Worm (Caenorhabditis elegans): ENCODE data around the gene C15B12.2.

The C15B12.2 gene

DNA sequence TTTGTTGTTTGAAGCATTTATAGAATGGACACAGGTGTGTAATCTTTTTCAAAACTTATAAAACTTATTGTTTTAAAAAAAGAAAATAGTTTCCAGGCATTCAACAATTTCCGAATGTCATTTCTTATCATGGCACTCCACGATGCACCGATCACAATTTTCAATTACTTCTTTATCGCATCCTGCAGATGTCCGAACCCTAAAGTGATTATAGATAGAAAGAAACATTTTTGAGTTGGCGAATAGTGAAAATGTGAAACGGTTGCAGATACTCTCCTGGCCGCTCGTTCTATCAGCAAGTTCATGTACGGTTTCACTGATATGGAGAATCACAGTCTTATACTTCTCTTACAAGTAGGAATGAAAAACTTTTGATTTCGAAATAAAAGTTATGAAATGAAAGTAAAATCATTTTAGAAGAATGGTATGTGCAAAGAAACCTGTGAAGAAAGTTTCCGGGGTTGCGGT is at the start of gene C15B12.2:
TSS of gene C15B12.2 (plus strand) at position 418 of the 468 bp plus-strand sequence.
- TF ChIP-seq pqm-1 (tag; optimal IDR thresholded peaks at IDR 0.05), result no peak
- TF ChIP-seq syd-9 (tag; optimal IDR thresholded peaks at IDR 0.05), result no peak
- TF ChIP-seq hlh-6 (tag; optimal IDR thresholded peaks at IDR 0.05), result no peak
- TF ChIP-seq pha-2 (tag; optimal IDR thresholded peaks at IDR 0.05), result no peak
- no peak for TF ChIP-seq hlh-15 (tag; optimal IDR thresholded peaks at IDR 0.05)
- no peak for TF ChIP-seq ceh-48 (tag; optimal IDR thresholded peaks at IDR 0.05)
- TF ChIP-seq ceh-6 (GFP tag; optimal IDR thresholded peaks at IDR 0.05), result no peak
- TF ChIP-seq T23F11.4 (GFP tag; optimal IDR thresholded peaks at IDR 0.05), result no peak
- no peak for TF ChIP-seq unc-3 (GFP tag; conservative IDR thresholded peaks at IDR 0.05)
- no peak for TF ChIP-seq unc-3 (tag; optimal IDR thresholded peaks at IDR 0.05)
- TF ChIP-seq C08G9.2 (tag; optimal IDR thresholded peaks at IDR 0.05), result no peak
- no peak for TF ChIP-seq dve-1 (tag; optimal IDR thresholded peaks at IDR 0.05)
- TF ChIP-seq sox-2 (GFP tag; IDR thresholded peaks at IDR 0.05), result no peak
- TF ChIP-seq Y22D7AL.16 (tag; optimal IDR thresholded peaks at IDR 0.05), result no peak
- TF ChIP-seq ceh-34 (tag; optimal IDR thresholded peaks at IDR 0.05), result no peak
- TF ChIP-seq elt-4 (tag; optimal IDR thresholded peaks at IDR 0.05), result no peak
- no peak for TF ChIP-seq pax-1 (tag; optimal IDR thresholded peaks at IDR 0.05)
- TF ChIP-seq elt-2 (tag; optimal IDR thresholded peaks at IDR 0.05), result no peak
- TF ChIP-seq nhr-232 (tag; optimal IDR thresholded peaks at IDR 0.05), result no peak

DNA sequence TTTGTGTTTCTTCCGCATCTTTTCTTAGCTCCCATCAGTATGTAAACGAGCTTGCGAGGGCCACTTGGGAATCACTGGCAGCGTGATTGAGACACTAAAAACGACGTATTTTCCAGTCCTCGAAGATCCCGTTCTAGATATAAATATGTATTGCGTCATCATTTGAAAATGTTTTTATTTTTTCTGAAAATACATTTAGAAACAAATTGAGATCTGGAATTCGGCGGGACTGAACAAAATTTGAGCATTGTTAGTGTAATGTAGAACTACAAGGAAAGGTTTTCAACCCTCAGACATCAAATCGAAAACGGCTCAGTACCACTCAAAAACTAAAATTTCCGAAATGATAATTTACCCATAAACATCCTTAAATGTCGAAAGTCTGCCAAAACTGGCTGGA is 49.6 kb upstream of the C15B12.2 start:
- no peak for TF ChIP-seq ceh-14 (tag; optimal IDR thresholded peaks at IDR 0.05)
- no peak for TF ChIP-seq ets-4 (tag; optimal IDR thresholded peaks at IDR 0.05)
- TF ChIP-seq ceh-2 (tag; optimal IDR thresholded peaks at IDR 0.05), result no peak
- no peak for TF ChIP-seq mec-3 (tag; optimal IDR thresholded peaks at IDR 0.05; ENCODE audit: borderline replicate concordance)
- no peak for TF ChIP-seq K02D7.2 (tag; optimal IDR thresholded peaks at IDR 0.05)
- no peak for TF ChIP-seq zip-5 (tag; optimal IDR thresholded peaks at IDR 0.05)
- no peak for TF ChIP-seq ceh-34 (tag; optimal IDR thresholded peaks at IDR 0.05)
- TF ChIP-seq ttx-3 (tag; optimal IDR thresholded peaks at IDR 0.05), result no peak
- TF ChIP-seq madf-2 (tag; optimal IDR thresholded peaks at IDR 0.05), result no peak
- no peak for TF ChIP-seq ztf-16 (tag; optimal IDR thresholded peaks at IDR 0.05)

DNA sequence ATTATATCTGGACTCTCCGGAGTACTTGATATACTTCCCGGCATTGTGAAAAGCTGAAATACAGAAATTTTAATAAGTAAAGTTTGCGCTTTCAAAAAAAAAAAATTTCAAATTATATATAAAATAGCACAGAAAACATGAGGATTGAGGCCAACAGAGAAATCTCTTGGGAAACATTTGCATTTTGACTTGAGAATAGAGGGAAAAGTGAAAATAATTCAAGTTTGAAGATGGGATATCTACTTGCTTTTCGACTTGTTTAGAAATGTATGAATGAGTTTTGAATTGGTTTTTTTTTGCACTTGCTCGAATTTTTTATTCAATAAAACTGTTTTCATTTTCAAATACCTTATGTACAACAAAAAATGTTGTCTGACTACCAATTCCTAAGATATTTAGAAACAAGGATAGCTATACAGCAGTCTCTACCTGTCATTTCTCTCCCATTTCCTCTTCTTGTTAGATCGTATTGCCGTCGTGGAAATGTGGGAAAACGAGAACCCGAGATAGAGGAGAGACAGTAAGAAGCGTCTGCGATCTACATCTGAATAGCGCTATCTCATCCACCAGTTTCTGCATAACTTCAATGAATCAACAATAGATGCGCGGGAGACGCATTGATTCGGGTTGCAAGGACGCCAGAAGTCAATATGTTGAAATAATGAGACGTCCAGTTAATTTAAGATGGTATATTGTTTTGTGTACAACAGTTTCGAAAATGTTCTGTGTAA is 46.7 kb upstream of the C15B12.2 start, which contains the start of gene T22E5.6:
TSS of gene T22E5.6 (minus strand) at position 51 of the 731 bp plus-strand sequence.
- TF ChIP-seq ceh-6 (GFP tag; optimal IDR thresholded peaks at IDR 0.05) (no peak), K09A11.1 (tag; optimal IDR thresholded peaks at IDR 0.05; ENCODE audit: insufficient read depth) (no peak), ceh-48 (tag; optimal IDR thresholded peaks at IDR 0.05) (no peak), ceh-2 (tag; optimal IDR thresholded peaks at IDR 0.05) (no peak), dve-1 (tag; optimal IDR thresholded peaks at IDR 0.05) (no peak), zip-5 (tag; optimal IDR thresholded peaks at IDR 0.05) (no peak), unc-42 (tag; optimal IDR thresholded peaks at IDR 0.05) (no peak), ceh-30 (tag; optimal IDR thresholded peaks at IDR 0.05) (no peak), ama-1 (optimal IDR thresholded peaks at IDR 0.05) (no peak), gmeb-2 (tag; optimal IDR thresholded peaks at IDR 0.05) (no peak), lin-11 (tag; optimal IDR thresholded peaks at IDR 0.05) (no peak), Y22D7AL.16 (tag; optimal IDR thresholded peaks at IDR 0.05) (no peak), sox-2 (GFP tag; IDR thresholded peaks at IDR 0.05) (no peak), nhr-11 (tag; optimal IDR thresholded peaks at IDR 0.05) (no peak), unc-86 (tag; optimal IDR thresholded peaks at IDR 0.05) (no peak), ceh-14 (tag; optimal IDR thresholded peaks at IDR 0.05) (no peak), lim-6 (tag; optimal IDR thresholded peaks at IDR 0.05) (no peak), T23F11.4 (GFP tag; optimal IDR thresholded peaks at IDR 0.05) (no peak), C38D4.7 (GFP tag; optimal IDR thresholded peaks at IDR 0.05) (no peak)
